Fruit fly (Drosophila melanogaster) whole organism, prepupa: Measurements from ENCODE around the gene Hyls1.
A peak's percentile ranks its signal among the peaks of the same experiment; 100 is the strongest.

Experiments used
- Blimp-1 ChIP-seq: fragments of 200-800 bp; sonication (Bioruptor generic); optimal IDR thresholded peaks from 3 replicates; lab custom pipeline; 2017; ENCODE audit warnings: missing biosample characterization, missing genetic modification characterization, mild to moderate bottlenecking, moderate library complexity, missing genetic modification reagents
- CG10631 ChIP-seq: fragments of 200-800 bp; sonication (Bioruptor generic); optimal IDR thresholded peaks from 2 replicates; lab custom pipeline; 2016; ENCODE audit warnings: missing biosample characterization, missing genetic modification characterization
- CG11294 ChIP-seq: fragments of 200-800 bp; sonication (Bioruptor generic); IDR thresholded peaks from 2 replicates; pipeline ENCODE4 v1.3.6; 2022; ENCODE audit warnings: missing biosample characterization, missing genetic modification characterization
- CG11762 ChIP-seq: fragments of 200-800 bp; sonication (Bioruptor generic); optimal IDR thresholded peaks from 3 replicates; lab custom pipeline; 2016; ENCODE audit warnings: missing biosample characterization, missing genetic modification characterization; ENCODE audit not compliant: insufficient read depth
- CG11902 ChIP-seq: fragments of 200-800 bp; sonication (Bioruptor generic); optimal IDR thresholded peaks from 3 replicates; lab custom pipeline; 2016; ENCODE audit warnings: missing biosample characterization, missing genetic modification characterization
- CG15336 ChIP-seq: fragments of 200-800 bp; sonication (Bioruptor generic); IDR thresholded peaks from 2 replicates; pipeline ENCODE4 v1.3.6; 2022; ENCODE audit warnings: missing biosample characterization, missing genetic modification characterization
- CG16779 ChIP-seq: fragments of 200-800 bp; sonication (Bioruptor generic); optimal IDR thresholded peaks from 3 replicates; lab custom pipeline; 2017; ENCODE audit warnings: missing biosample characterization, mild to moderate bottlenecking, missing genetic modification characterization
- CG3919 ChIP-seq: fragments of 200-800 bp; sonication (Bioruptor generic); optimal IDR thresholded peaks from 3 replicates; lab custom pipeline; 2016; ENCODE audit warnings: missing biosample characterization, missing genetic modification characterization
- CG4318 ChIP-seq: fragments of 200-800 bp; sonication (Bioruptor generic); optimal IDR thresholded peaks from 3 replicates; lab custom pipeline; 2017; ENCODE audit warnings: missing biosample characterization, mild to moderate bottlenecking, missing genetic modification characterization
- CG6163 ChIP-seq: fragments of 200-800 bp; sonication (Bioruptor generic); IDR thresholded peaks from 3 replicates; pipeline ENCODE4 v1.3.6; 2022; ENCODE audit warnings: missing biosample characterization, missing genetic modification characterization
- CG6276 ChIP-seq: fragments of 200-800 bp; sonication (Bioruptor generic); optimal IDR thresholded peaks from 2 replicates; lab custom pipeline; 2017; ENCODE audit warnings: missing biosample characterization, mild to moderate bottlenecking, missing genetic modification characterization
- CG6792 ChIP-seq: fragments of 200-800 bp; sonication (Bioruptor generic); optimal IDR thresholded peaks from 3 replicates; lab custom pipeline; 2016; ENCODE audit warnings: missing biosample characterization, missing genetic modification characterization
- CG6808 ChIP-seq: fragments of 200-800 bp; sonication (Bioruptor generic); optimal IDR thresholded peaks from 3 replicates; lab custom pipeline; 2017; ENCODE audit warnings: missing biosample characterization, missing genetic modification characterization, mild to moderate bottlenecking, moderate library complexity, missing genetic modification reagents
- CG6854 ChIP-seq: fragments of 200-800 bp; sonication (Bioruptor generic); optimal IDR thresholded peaks from 2 replicates; lab custom pipeline; 2017; ENCODE audit warnings: missing biosample characterization, mild to moderate bottlenecking, missing genetic modification characterization
- CG8319 ChIP-seq: fragments of 200-800 bp; sonication (Bioruptor generic); optimal IDR thresholded peaks from 3 replicates; lab custom pipeline; 2016; ENCODE audit warnings: missing biosample characterization, missing genetic modification characterization
- CG9139 ChIP-seq: fragments of 200-800 bp; sonication (Bioruptor generic); optimal IDR thresholded peaks from 3 replicates; lab custom pipeline; 2017; ENCODE audit warnings: missing biosample characterization, mild to moderate bottlenecking, missing genetic modification characterization
- Eip75B ChIP-seq: fragments of 200-800 bp; sonication (Bioruptor generic); optimal IDR thresholded peaks from 3 replicates; lab custom pipeline; 2016; ENCODE audit warnings: missing biosample characterization, missing genetic modification characterization
- Ets21C ChIP-seq: fragments of 200-800 bp; sonication (Bioruptor generic); optimal IDR thresholded peaks from 3 replicates; lab custom pipeline; 2016; ENCODE audit warnings: missing biosample characterization, missing genetic modification characterization
- Gug ChIP-seq: fragments of 200-800 bp; sonication (Bioruptor generic); IDR thresholded peaks from 2 replicates; pipeline ENCODE4 v1.3.6; 2022; ENCODE audit warnings: missing biosample characterization, missing genetic modification characterization
- Hr38 ChIP-seq: sonication (Bioruptor generic); optimal IDR thresholded peaks from 2 replicates; lab custom pipeline; 2016; ENCODE audit warnings: missing biosample characterization, missing genetic modification characterization
- Hr39 ChIP-seq: fragments of 200-800 bp; sonication (Bioruptor generic); optimal IDR thresholded peaks from 2 replicates; lab custom pipeline; 2016; ENCODE audit warnings: missing biosample characterization, missing genetic modification characterization
- Hr4 ChIP-seq: fragments of 200-800 bp; sonication (Bioruptor generic); optimal IDR thresholded peaks from 3 replicates; lab custom pipeline; 2016; ENCODE audit warnings: missing biosample characterization, missing genetic modification characterization
- Met ChIP-seq: fragments of 200-800 bp; sonication (Bioruptor generic); optimal IDR thresholded peaks from 3 replicates; lab custom pipeline; 2016; ENCODE audit warnings: missing biosample characterization, missing genetic modification characterization
- Smox ChIP-seq: fragments of 200-800 bp; sonication (Bioruptor generic); optimal IDR thresholded peaks from 3 replicates; lab custom pipeline; 2016; ENCODE audit warnings: missing biosample characterization, missing genetic modification characterization
- Sox102F ChIP-seq: fragments of 200-800 bp; sonication (Bioruptor generic); optimal IDR thresholded peaks from 2 replicates; lab custom pipeline; 2016; ENCODE audit warnings: missing biosample characterization, mild to moderate bottlenecking, missing genetic modification characterization
- Sox14 ChIP-seq: fragments of 200-800 bp; sonication (Bioruptor generic); optimal IDR thresholded peaks from 3 replicates; lab custom pipeline; 2016; ENCODE audit warnings: missing biosample characterization, missing genetic modification characterization
- Sox15 ChIP-seq: fragments of 200-800 bp; sonication (Bioruptor generic); optimal IDR thresholded peaks from 3 replicates; lab custom pipeline; 2016; ENCODE audit warnings: missing biosample characterization, missing genetic modification characterization
- cyc ChIP-seq: fragments of 200-800 bp; sonication (Bioruptor generic); optimal IDR thresholded peaks from 3 replicates; lab custom pipeline; 2016; ENCODE audit warnings: missing biosample characterization, missing genetic modification characterization
- dac ChIP-seq: fragments of 200-800 bp; sonication (Bioruptor generic); optimal IDR thresholded peaks from 2 replicates; lab custom pipeline; 2017; ENCODE audit warnings: missing biosample characterization, mild to moderate bottlenecking, missing genetic modification characterization
- dsx ChIP-seq: fragments of 200-800 bp; optimal IDR thresholded peaks from 3 replicates; lab custom pipeline; 2019; ENCODE audit warnings: missing biosample characterization, mild to moderate bottlenecking, missing genetic modification characterization, moderate library complexity; ENCODE audit not compliant: poor library complexity, severe bottlenecking
- eg ChIP-seq: fragments of 200-800 bp; sonication (Bioruptor generic); IDR thresholded peaks from 3 replicates; pipeline ENCODE4 v1.3.6; 2022; ENCODE audit warnings: missing biosample characterization, missing genetic modification characterization
- fd59A ChIP-seq: fragments of 200-800 bp; sonication (Bioruptor generic); optimal IDR thresholded peaks from 2 replicates; lab custom pipeline; 2017; ENCODE audit warnings: missing biosample characterization, mild to moderate bottlenecking, missing genetic modification characterization, missing genetic modification reagents
- fd85E ChIP-seq: fragments of 200-800 bp; sonication (Bioruptor generic); optimal IDR thresholded peaks from 3 replicates; lab custom pipeline; 2016; ENCODE audit warnings: missing biosample characterization, missing genetic modification characterization
- fkh ChIP-seq: fragments of 200-800 bp; sonication (Bioruptor generic); optimal IDR thresholded peaks from 3 replicates; lab custom pipeline; 2017; ENCODE audit warnings: missing biosample characterization, mild to moderate bottlenecking, missing genetic modification characterization, moderate library complexity
- lz ChIP-seq: fragments of 200-800 bp; sonication (Bioruptor generic); optimal IDR thresholded peaks from 3 replicates; lab custom pipeline; 2016; ENCODE audit warnings: missing biosample characterization, missing genetic modification characterization
- net ChIP-seq: fragments of 200-800 bp; sonication (Bioruptor generic); optimal IDR thresholded peaks from 3 replicates; lab custom pipeline; 2016; ENCODE audit warnings: missing biosample characterization, missing genetic modification characterization
- spab ChIP-seq: fragments of 200-800 bp; sonication (Bioruptor generic); optimal IDR thresholded peaks from 2 replicates; lab custom pipeline; 2017; ENCODE audit warnings: missing biosample characterization, mild to moderate bottlenecking, missing genetic modification characterization, missing genetic modification reagents
- ss ChIP-seq, 2 experiments: fragments of 200-800 bp; sonication (Bioruptor generic); optimal IDR thresholded peaks; 2 replicates in 1 of 2; 3 replicates in 1 of 2; lab custom pipeline; 2017 to 2018; ENCODE audit warnings: mild to moderate bottlenecking in 2 of 2, missing biosample characterization in 2 of 2, missing genetic modification characterization in 2 of 2, moderate library complexity in 1 of 2
- svp ChIP-seq: fragments of 200-800 bp; sonication (Bioruptor generic); peaks from one replicate; lab custom pipeline; 2016; ENCODE audit warnings: missing biosample characterization, missing genetic modification characterization
- topi ChIP-seq: fragments of 200-800 bp; sonication (Bioruptor generic); optimal IDR thresholded peaks from 3 replicates; lab custom pipeline; 2016; ENCODE audit warnings: missing biosample characterization, missing genetic modification characterization
- vri ChIP-seq: fragments of 200-800 bp; sonication (Bioruptor generic); optimal IDR thresholded peaks from 3 replicates; lab custom pipeline; 2016; ENCODE audit warnings: missing biosample characterization, mild to moderate bottlenecking, missing genetic modification characterization

Hyls1 gene

dm6 chr2L:16390803-16391202 is 38.4 kb upstream of the Hyls1 start (continued):
- TF ChIP-seq fkh (no peak), Smox (GFP tag; lab: Kevin White, UChicago) (peak; percentile 6), CG16779 (tag; lab: Kevin White, UChicago) (no peak), Met (peak; percentile 40), CG15336 (no peak), fd59A (GFP tag; lab: Kevin White, UChicago) (no peak), fd85E (GFP tag; lab: Kevin White, UChicago) (no peak), vri (GFP tag; lab: Kevin White, UChicago) (no peak), net (no peak), spab (GFP tag; lab: Kevin White, UChicago) (no peak), CG10631 (GFP tag; lab: Kevin White, UChicago) (peak; percentile 4), Sox15 (GFP tag; lab: Kevin White, UChicago) (no peak), cyc (GFP tag; lab: Kevin White, UChicago) (no peak), CG9139 (no peak), Gug (GFP tag; lab: Robert Waterston, UW) (no peak), topi (peak; percentile 10), CG6163 (GFP tag; lab: Robert Waterston, UW) (no peak), svp (peak; percentile 73), CG8319 (GFP tag; lab: Kevin White, UChicago) (no peak), Hr38 (GFP tag; lab: Kevin White, UChicago) (no peak), Hr4 (peak; percentile 12), eg (GFP tag; lab: Robert Waterston, UW) (no peak), Hr39 (peak; percentile 27), Eip75B (GFP tag; lab: Kevin White, UChicago) (no peak), Ets21C (GFP tag; lab: Kevin White, UChicago) (no peak), CG4318 (GFP tag; lab: Kevin White, UChicago) (no peak), lz (GFP tag; lab: Kevin White, UChicago) (peak; percentile 21), CG11294 (GFP tag; lab: Robert Waterston, UW) (no peak), CG6276 (GFP tag; lab: Kevin White, UChicago) (no peak)

- no peak for TF ChIP-seq CG9139
- no peak for TF ChIP-seq Blimp-1 (GFP tag; lab: Kevin White, UChicago)
- no peak for TF ChIP-seq CG6808 (GFP tag; lab: Kevin White, UChicago)
Observed at dm6 chr2L:16380973-16381372, 28.5 kb upstream of the Hyls1 start.

dm6 chr2L:16374691-16375090 is 22.3 kb upstream of the Hyls1 start:
- no peak for TF ChIP-seq Sox102F (GFP tag; lab: Kevin White, UChicago)
- no peak for TF ChIP-seq CG11902 (GFP tag; lab: Kevin White, UChicago)
- no peak for TF ChIP-seq CG6854
- no peak for TF ChIP-seq ss (GFP tag; optimal IDR thresholded peaks at IDR 0.05; lab: Kevin White, UChicago)
- TF ChIP-seq Sox14, result no peak
- TF ChIP-seq CG6792 (GFP tag; lab: Kevin White, UChicago), result no peak
- TF ChIP-seq spab (GFP tag; lab: Kevin White, UChicago), result no peak
- no peak for TF ChIP-seq dac (GFP tag; lab: Kevin White, UChicago)
- no peak for TF ChIP-seq dsx (GFP tag; lab: Kevin White, UChicago)
- no peak for TF ChIP-seq topi
- TF ChIP-seq CG3919 (GFP tag; lab: Kevin White, UChicago), result no peak
- TF ChIP-seq CG8319 (GFP tag; lab: Kevin White, UChicago), result no peak
- no peak for TF ChIP-seq CG11762 (GFP tag; lab: Kevin White, UChicago)
- no peak for TF ChIP-seq Smox (GFP tag; lab: Kevin White, UChicago)
